Worm (Caenorhabditis elegans) whole organism, L2 larva: ENCODE measurements around the gene sek-4.

Source experiments
- C34F6.9 ChIP-seq: fragments of 150-350 bp; optimal IDR thresholded peaks from 2 replicates; lab custom pipeline; 2014; ENCODE audit warnings: missing biosample characterization, missing genetic modification characterization
- R02D3.7 ChIP-seq: fragments of 150-350 bp; optimal IDR thresholded peaks from 2 replicates; lab custom pipeline; 2014; ENCODE audit warnings: missing biosample characterization, missing genetic modification characterization
- Y55F3AM.14 ChIP-seq: fragments of 200-800 bp; sonication (Bioruptor generic); optimal IDR thresholded peaks from 2 replicates; lab custom pipeline; 2018; ENCODE audit warnings: mild to moderate bottlenecking, missing genetic modification characterization, missing compliant biosample characterization
- ZK546.5 ChIP-seq: sonication (generic microtip); optimal IDR thresholded peaks from 2 replicates; lab custom pipeline; 2017; ENCODE audit warnings: missing biosample characterization, missing genetic modification characterization
- aly-2 ChIP-seq: fragments of 150-350 bp; optimal IDR thresholded peaks from 2 replicates; lab custom pipeline; 2014; ENCODE audit warnings: missing biosample characterization, missing genetic modification characterization
- ama-1 ChIP-seq: fragments of 150-350 bp; optimal IDR thresholded peaks from 2 replicates; lab custom pipeline; 2018; ENCODE audit warnings: inconsistent platforms
- blmp-1 ChIP-seq: sonication (generic microtip); optimal IDR thresholded peaks from 2 replicates; lab custom pipeline; 2017; ENCODE audit warnings: missing genetic modification characterization, mild to moderate bottlenecking, missing compliant biosample characterization, antibody characterized with exemption, moderate library complexity; ENCODE audit not compliant: insufficient read depth
- ceh-16 ChIP-seq: fragments of 150-350 bp; optimal IDR thresholded peaks from 2 replicates; lab custom pipeline; 2014; ENCODE audit warnings: missing biosample characterization, missing genetic modification characterization
- ceh-82 ChIP-seq: fragments of 150-350 bp; optimal IDR thresholded peaks from 2 replicates; lab custom pipeline; 2014; ENCODE audit warnings: missing biosample characterization, missing genetic modification characterization
- crh-2 ChIP-seq: sonication (generic microtip); optimal IDR thresholded peaks from 2 replicates; lab custom pipeline; 2017; ENCODE audit warnings: missing biosample characterization, missing genetic modification characterization
- dmd-4 ChIP-seq: sonication (generic microtip); optimal IDR thresholded peaks from 2 replicates; lab custom pipeline; 2017; ENCODE audit warnings: missing biosample characterization, missing genetic modification characterization
- elt-1 ChIP-seq: fragments of 150-350 bp; optimal IDR thresholded peaks from 2 replicates; lab custom pipeline; 2014; ENCODE audit warnings: missing biosample characterization, missing genetic modification characterization
- elt-3 ChIP-seq: sonication (generic microtip); optimal IDR thresholded peaks from 2 replicates; lab custom pipeline; 2017; ENCODE audit warnings: missing biosample characterization, missing genetic modification characterization
- fos-1 ChIP-seq: fragments of 150-350 bp; optimal IDR thresholded peaks from 2 replicates; lab custom pipeline; 2014; ENCODE audit warnings: missing biosample characterization, missing genetic modification characterization
- gmeb-1 ChIP-seq: fragments of 150-350 bp; optimal IDR thresholded peaks from 2 replicates; lab custom pipeline; 2014; ENCODE audit warnings: missing biosample characterization, missing genetic modification characterization
- lin-13 ChIP-seq: fragments of 150-350 bp; optimal IDR thresholded peaks from 2 replicates; lab custom pipeline; 2014; ENCODE audit warnings: missing biosample characterization, missing genetic modification reagents, missing genetic modification characterization
- lin-39 ChIP-seq: fragments of 150-350 bp; optimal IDR thresholded peaks from 2 replicates; lab custom pipeline; 2014; ENCODE audit warnings: missing biosample characterization, missing genetic modification reagents, missing genetic modification characterization
- lsy-2 ChIP-seq, 2 experiments: fragments of 150-350 bp in 1 of 2; sonication (generic microtip) in 1 of 2; optimal IDR thresholded peaks; 2 replicates each; lab custom pipeline; 2014 to 2017; ENCODE audit warnings: missing biosample characterization in 2 of 2, missing genetic modification characterization in 2 of 2
- mbf-1 ChIP-seq: sonication (generic microtip); optimal IDR thresholded peaks from 2 replicates; lab custom pipeline; 2017; ENCODE audit warnings: missing biosample characterization, missing genetic modification characterization
- nhr-10 ChIP-seq: sonication (generic microtip); optimal IDR thresholded peaks from 2 replicates; lab custom pipeline; 2017; ENCODE audit warnings: missing biosample characterization, missing genetic modification characterization
- nhr-12 ChIP-seq: fragments of 150-350 bp; optimal IDR thresholded peaks from 2 replicates; lab custom pipeline; 2014; ENCODE audit warnings: missing biosample characterization, missing genetic modification characterization
- nhr-21 ChIP-seq: fragments of 150-350 bp; optimal IDR thresholded peaks from 2 replicates; lab custom pipeline; 2014; ENCODE audit warnings: missing biosample characterization, missing genetic modification characterization
- nhr-237 ChIP-seq: fragments of 150-350 bp; optimal IDR thresholded peaks from 2 replicates; lab custom pipeline; 2014; ENCODE audit warnings: missing biosample characterization, missing genetic modification characterization
- nhr-77 ChIP-seq: fragments of 150-350 bp; optimal IDR thresholded peaks from 2 replicates; lab custom pipeline; 2014; ENCODE audit warnings: missing biosample characterization, missing genetic modification characterization
- sem-4 ChIP-seq: fragments of 150-350 bp; optimal IDR thresholded peaks from 2 replicates; lab custom pipeline; 2014; ENCODE audit warnings: missing biosample characterization, missing genetic modification reagents, missing genetic modification characterization
- skn-1 ChIP-seq: sonication (generic microtip); optimal IDR thresholded peaks from 2 replicates; lab custom pipeline; 2017; ENCODE audit warnings: missing biosample characterization, missing genetic modification characterization
- sma-3 ChIP-seq: sonication (generic microtip); optimal IDR thresholded peaks from 2 replicates; lab custom pipeline; 2016; ENCODE audit warnings: missing genetic modification reagents, missing genetic modification characterization, missing compliant biosample characterization
- sma-9 ChIP-seq, 2 experiments: fragments of 150-350 bp in 1 of 2; sonication (generic microtip) in 1 of 2; optimal IDR thresholded peaks; 2 replicates each; lab custom pipeline; 2014 to 2016; ENCODE audit warnings: missing genetic modification characterization in 2 of 2, mild to moderate bottlenecking in 1 of 2, missing biosample characterization in 1 of 2, missing compliant biosample characterization in 1 of 2, missing genetic modification reagents in 1 of 2, moderate library complexity in 1 of 2
- snpc-4 ChIP-seq: fragments of 150-350 bp; optimal IDR thresholded peaks from 2 replicates; lab custom pipeline; 2014; ENCODE audit warnings: missing biosample characterization, missing genetic modification characterization
- unc-55 ChIP-seq: fragments of 150-350 bp; sonication (generic microtip); optimal IDR thresholded peaks from 3 replicates; lab custom pipeline; 2014; ENCODE audit warnings: missing biosample characterization, missing genetic modification reagents, missing genetic modification characterization
- ztf-4 ChIP-seq: fragments of 150-350 bp; optimal IDR thresholded peaks from 2 replicates; lab custom pipeline; 2014; ENCODE audit warnings: missing biosample characterization, missing genetic modification characterization

The sek-4 gene

ce11 chrX:5372638-5373037 lies 2.2 kb upstream of the sek-4 start, which contains the start of gene F35C8.8:
TSS of gene F35C8.8 (minus strand) at chrX:5372639.
- TF ChIP-seq ama-1 = no peak
- TF ChIP-seq elt-3 (tag; lab: Kevin White, UChicago) = no peak
- no peak for TF ChIP-seq skn-1
- TF ChIP-seq ceh-82 (tag; lab: Kevin White, UChicago) = no peak
- no peak for TF ChIP-seq dmd-4 (tag; lab: Kevin White, UChicago)
- TF ChIP-seq nhr-12 (tag; lab: Kevin White, UChicago) = no peak

ce11 chrX:5373597-5373996 lies 1.3 kb upstream of the sek-4 start:
- TF ChIP-seq unc-55 (GFP tag; lab: Kevin White, UChicago) (no peak), mbf-1 (tag; lab: Kevin White, UChicago) (no peak), dmd-4 (tag; lab: Kevin White, UChicago) (no peak), sma-3 (GFP tag; lab: Kevin White, UChicago) (no peak), lin-39 (tag; lab: Kevin White, UChicago) (no peak), C34F6.9 (tag; lab: Kevin White, UChicago) (no peak), snpc-4 (tag; lab: Kevin White, UChicago) (no peak), crh-2 (no peak), sem-4 (tag; lab: Kevin White, UChicago) (no peak), sma-9 (GFP tag; optimal IDR thresholded peaks at IDR 0.05; lab: Kevin White, UChicago) (no peak), sma-9 (tag; optimal IDR thresholded peaks at IDR 0.05; lab: Kevin White, UChicago) (no peak), elt-1 (tag; lab: Kevin White, UChicago) (no peak), nhr-77 (tag; lab: Kevin White, UChicago) (no peak), ZK546.5 (tag; lab: Kevin White, UChicago) (no peak), blmp-1 (tag; lab: Kevin White, UChicago) (no peak), Y55F3AM.14 (GFP tag; lab: Kevin White, UChicago) (no peak), ceh-82 (tag; lab: Kevin White, UChicago) (no peak), ztf-4 (tag; lab: Kevin White, UChicago) (no peak), R02D3.7 (tag; lab: Kevin White, UChicago) (no peak), gmeb-1 (tag; lab: Kevin White, UChicago) (no peak), nhr-10 (tag; lab: Kevin White, UChicago) (no peak)

DNA sequence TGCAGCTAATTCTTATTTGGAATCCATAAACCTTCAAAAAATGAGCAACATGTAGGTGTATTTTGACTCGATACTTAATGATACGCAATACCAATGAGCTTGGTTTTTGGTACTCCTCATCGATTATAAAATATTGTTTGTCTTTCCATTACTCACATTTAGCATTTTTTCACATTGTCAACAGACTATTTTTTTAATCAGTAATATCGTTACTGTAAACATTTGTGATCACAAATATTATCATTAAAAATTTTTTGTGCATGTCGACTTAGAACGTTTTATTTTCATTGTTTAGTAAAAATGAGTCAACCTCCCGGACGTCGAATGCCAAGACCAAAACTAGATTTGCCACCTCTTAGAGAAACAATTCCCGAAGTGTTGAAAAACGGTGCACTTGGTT lies 2.4 kb downstream of the sek-4 start, which contains the start of gene sek-5:
Gene sek-5, plus strand, starts transcription at position 301 of the 400 bp plus-strand sequence.
- TF ChIP-seq ceh-16 (tag; lab: Kevin White, UChicago) = no peak
- no peak for TF ChIP-seq C34F6.9 (tag; lab: Kevin White, UChicago)
- TF ChIP-seq nhr-237 = no peak
- no peak for TF ChIP-seq fos-1 (tag; lab: Kevin White, UChicago)
- no peak for TF ChIP-seq sma-9 (GFP tag; optimal IDR thresholded peaks at IDR 0.05; lab: Kevin White, UChicago)
- no peak for TF ChIP-seq sma-9 (tag; optimal IDR thresholded peaks at IDR 0.05; lab: Kevin White, UChicago)
- TF ChIP-seq nhr-21 (tag; lab: Kevin White, UChicago) = no peak
- no peak for TF ChIP-seq ZK546.5 (tag; lab: Kevin White, UChicago)
- no peak for TF ChIP-seq crh-2
- TF ChIP-seq lsy-2 (tag; optimal IDR thresholded peaks at IDR 0.05; lab: Kevin White, UChicago) = no peak

DNA sequence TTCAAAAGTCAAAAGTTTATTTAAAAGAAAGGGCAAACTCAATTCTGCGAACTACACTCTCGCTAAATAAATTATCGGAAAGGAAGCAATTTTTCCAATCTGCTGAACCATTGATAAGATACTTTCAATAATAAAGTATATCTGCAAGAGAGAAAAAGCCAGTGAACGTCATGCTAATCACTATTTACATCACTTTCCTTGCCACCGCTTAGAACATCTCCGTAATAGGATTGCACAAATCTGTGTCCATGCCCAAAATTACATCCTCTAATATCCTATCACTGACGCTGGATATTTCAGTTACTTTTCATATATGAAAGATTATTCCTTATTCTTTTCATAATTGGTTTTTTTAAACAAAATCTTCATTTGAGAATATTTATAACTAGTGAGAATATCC lies 7.9 kb downstream of the sek-4 start:
- TF ChIP-seq R02D3.7 (tag; lab: Kevin White, UChicago) = no peak

DNA sequence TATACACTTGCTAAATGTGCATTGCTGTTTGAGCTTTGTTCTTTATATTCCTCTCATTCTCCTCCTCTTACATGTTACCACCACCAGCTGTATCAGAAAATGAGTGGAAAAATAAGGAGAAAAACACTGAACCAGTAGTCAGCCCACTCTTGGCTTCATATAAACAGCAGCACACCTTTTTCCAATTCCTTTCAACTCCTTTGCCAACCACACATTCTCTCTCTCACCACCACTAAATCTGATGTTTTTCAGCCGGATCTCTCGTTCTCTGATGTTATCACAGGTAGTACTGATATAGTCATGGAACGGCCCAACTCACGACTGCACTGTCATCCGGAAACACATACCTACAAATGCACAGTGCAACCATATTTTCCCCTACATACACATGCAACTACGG lies 11.7 kb downstream of the sek-4 start, which contains the start of gene kcnl-3:
Gene kcnl-3, plus strand, starts transcription at position 301 of the 400 bp plus-strand sequence.
- no peak for TF ChIP-seq skn-1
- TF ChIP-seq aly-2 (tag; lab: Kevin White, UChicago) = no peak

DNA sequence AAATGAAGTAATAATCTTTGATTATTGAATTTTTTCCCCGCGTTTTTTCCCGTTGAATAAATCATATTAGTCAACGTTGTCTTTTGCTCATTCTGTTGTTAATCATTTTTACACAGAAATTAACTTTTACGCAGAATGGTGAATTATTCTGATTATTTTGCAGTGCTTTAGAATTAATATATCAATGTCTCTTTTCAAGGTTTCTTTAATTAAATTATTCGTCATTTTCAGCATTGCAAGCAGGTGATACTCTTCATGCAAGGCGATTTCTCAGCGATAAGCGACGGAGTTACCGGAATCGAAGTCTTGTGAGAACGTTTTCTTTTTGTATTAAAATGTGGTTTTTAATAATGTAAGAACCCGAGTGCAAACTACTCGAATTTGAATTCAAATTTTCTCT lies 12.8 kb downstream of the sek-4 start:
- peak; percentile 66 for TF ChIP-seq nhr-21 (tag; lab: Kevin White, UChicago)
- TF ChIP-seq lin-13 = no peak
- TF ChIP-seq C34F6.9 (tag; lab: Kevin White, UChicago) = peak; percentile 18
- TF ChIP-seq, all 48 proteins: peak for 2
